Worm (Caenorhabditis elegans): ENCODE measurements around the gene cul-6.

The cul-6 gene

ce11 chrIV:12614624-12615023 lies 24.4 kb upstream of the cul-6 start, which contains the start of gene efa-6:
efa-6 (minus strand) TSS chrIV:12614724.
- no peak for TF ChIP-seq saeg-2 (GFP tag; IDR thresholded peaks at IDR 0.05)
- no peak for TF ChIP-seq lsy-2 (tag; optimal IDR thresholded peaks at IDR 0.05)
- no peak for TF ChIP-seq rbr-2 (tag; optimal IDR thresholded peaks at IDR 0.05)
- no peak for TF ChIP-seq dve-1 (tag; optimal IDR thresholded peaks at IDR 0.05; ENCODE audit: insufficient read depth)
- no peak for TF ChIP-seq ZK546.5 (tag; optimal IDR thresholded peaks at IDR 0.05)
- TF ChIP-seq nhr-76 (tag; optimal IDR thresholded peaks at IDR 0.05), result no peak
- TF ChIP-seq dpl-1 (GFP tag; optimal IDR thresholded peaks at IDR 0.05), result no peak
- no peak for TF ChIP-seq spr-3 (GFP tag; optimal IDR thresholded peaks at IDR 0.05)

- TF ChIP-seq nhr-77 (tag; optimal IDR thresholded peaks at IDR 0.05) (peak; percentile 22), ZK546.5 (tag; optimal IDR thresholded peaks at IDR 0.05) (no peak), lir-3 (tag; optimal IDR thresholded peaks at IDR 0.05) (no peak), lin-38 (GFP tag; IDR thresholded peaks at IDR 0.05) (peak; percentile 90), unc-130 (GFP tag; optimal IDR thresholded peaks at IDR 0.05) (peak; percentile 4), F49E8.2 (tag; optimal IDR thresholded peaks at IDR 0.05; ENCODE audit: borderline replicate concordance) (no peak), snpc-1.2 (GFP tag; IDR thresholded peaks at IDR 0.05) (no peak), nhr-41 (GFP tag; IDR thresholded peaks at IDR 0.05) (no peak), dmd-9 (GFP tag; IDR thresholded peaks at IDR 0.05) (no peak), daf-16 (GFP tag; optimal IDR thresholded peaks at IDR 0.05) (no peak), daf-16 (tag; optimal IDR thresholded peaks at IDR 0.05) (peak; percentile 9), T20F7.1 (GFP tag; optimal IDR thresholded peaks at IDR 0.05) (peak; percentile 60), ztf-7 (tag; optimal IDR thresholded peaks at IDR 0.05) (no peak), nhr-11 (tag; optimal IDR thresholded peaks at IDR 0.05) (no peak), unc-39 (tag; optimal IDR thresholded peaks at IDR 0.05) (no peak), lsy-2 (tag; optimal IDR thresholded peaks at IDR 0.05) (peak in 1 of 2 experiments; percentile 64), saeg-2 (GFP tag; IDR thresholded peaks at IDR 0.05) (no peak), dpl-1 (GFP tag; optimal IDR thresholded peaks at IDR 0.05) (peak; percentile 40), mep-1 (tag; optimal IDR thresholded peaks at IDR 0.05) (peak; percentile 2), mes-2 (tag; optimal IDR thresholded peaks at IDR 0.05; ENCODE audit: poor library complexity, severe bottlenecking) (peak; percentile 70)
Observed at ce11 chrIV:12605401-12605800, 15.2 kb upstream of the cul-6 start, which contains the start of gene Y55D9A.2. Y55D9A.2 (minus strand) TSS chrIV:12605431.

- TF ChIP-seq tag-97 (GFP tag; IDR thresholded peaks at IDR 0.05) (no peak), ceh-82 (tag; optimal IDR thresholded peaks at IDR 0.05) (no peak), mxl-2 (GFP tag; conservative IDR thresholded peaks at IDR 0.05) (no peak), nhr-10 (tag; optimal IDR thresholded peaks at IDR 0.05) (peak; percentile 40), nhr-41 (GFP tag; IDR thresholded peaks at IDR 0.05) (0 out of 2 replicates have a peak, but pooled peaks have one; percentile 26), nhr-76 (tag; optimal IDR thresholded peaks at IDR 0.05) (no peak), pha-4 (GFP tag; IDR thresholded peaks at IDR 0.05) (peak; percentile 30; the same call in 1 of the 2 replicates), pha-4 (tag; optimal IDR thresholded peaks at IDR 0.05) (no peak), aha-1 (tag) (no peak), mep-1 (tag; optimal IDR thresholded peaks at IDR 0.05) (peak; percentile 41), lin-1 (GFP tag; IDR thresholded peaks at IDR 0.05) (peak; percentile 62; the same call in 1 of the 2 replicates), unc-39 (tag; optimal IDR thresholded peaks at IDR 0.05) (no peak), unc-130 (GFP tag; optimal IDR thresholded peaks at IDR 0.05) (no peak), ceh-44 (GFP tag; IDR thresholded peaks at IDR 0.05) (no peak), tra-1 (GFP tag; IDR thresholded peaks at IDR 0.05) (peak; percentile 64; the same call in 1 of the 2 replicates), hlh-11 (tag; optimal IDR thresholded peaks at IDR 0.05) (peak; percentile 91), D1046.2 (GFP tag; IDR thresholded peaks at IDR 0.05) (no peak), cey-2 (tag; optimal IDR thresholded peaks at IDR 0.05; ENCODE audit: borderline replicate concordance, insufficient read depth) (no peak), lin-38 (GFP tag; IDR thresholded peaks at IDR 0.05) (no peak), mdt-29 (GFP tag; IDR thresholded peaks at IDR 0.05) (no peak), nhr-111 (GFP tag; optimal IDR thresholded peaks at IDR 0.05) (no peak), nhr-77 (tag; optimal IDR thresholded peaks at IDR 0.05) (peak; percentile 72), skn-1 (tag; optimal IDR thresholded peaks at IDR 0.05) (no peak), gei-8 (GFP tag; optimal IDR thresholded peaks at IDR 0.05) (no peak), zip-11 (GFP tag; IDR thresholded peaks at IDR 0.05) (no peak), fos-1 (tag; optimal IDR thresholded peaks at IDR 0.05) (no peak), lsy-2 (tag; optimal IDR thresholded peaks at IDR 0.05) (peak in 1 of 2 experiments; percentile 38), aly-2 (tag; optimal IDR thresholded peaks at IDR 0.05) (no peak), hlh-30 (tag; optimal IDR thresholded peaks at IDR 0.05; ENCODE audit: insufficient read depth) (peak; percentile 18), daf-16 (GFP tag; optimal IDR thresholded peaks at IDR 0.05) (peak in 1 of 2 experiments; percentile 71), daf-16 (tag; optimal IDR thresholded peaks at IDR 0.05) (peak; percentile 97), php-3 (GFP tag; IDR thresholded peaks at IDR 0.05) (peak; percentile 92), vab-7 (GFP tag; IDR thresholded peaks at IDR 0.05) (no peak)
Observed at ce11 chrIV:12600941-12601340, 10.7 kb upstream of the cul-6 start.

All from whole organism, L4 larva.